Worm (Caenorhabditis elegans): ENCODE measurements around the gene B0001.5.
A peak's percentile ranks its signal among the peaks of the same experiment; 100 is the strongest.

Gene B0001.5

ce11 chrIV:12096479-12096878, 46.7 kb downstream of the B0001.5 start, which contains the start of gene mon-2:
Gene mon-2 (plus strand): TSS chrIV:12096779.
- TF ChIP-seq nhr-23 (tag; optimal IDR thresholded peaks at IDR 0.05) (no peak), sem-4 (tag; optimal IDR thresholded peaks at IDR 0.05) (no peak), ceh-82 (tag; optimal IDR thresholded peaks at IDR 0.05) (no peak), elt-3 (tag; optimal IDR thresholded peaks at IDR 0.05) (no peak)

ce11 chrIV:12093819-12094218, 49.3 kb downstream of the B0001.5 start, which contains the start of gene F11A10.5:
Gene F11A10.5 (plus strand): TSS chrIV:12094119.
- TF ChIP-seq nhr-129 (tag; optimal IDR thresholded peaks at IDR 0.05) (peak; percentile 46), unc-39 (tag; optimal IDR thresholded peaks at IDR 0.05) (no peak), crh-2 (tag; optimal IDR thresholded peaks at IDR 0.05) (peak; percentile 13)

- TF ChIP-seq lsy-2 (tag; optimal IDR thresholded peaks at IDR 0.05) (peak in 1 of 2 experiments; percentile 72), unc-55 (GFP tag; optimal IDR thresholded peaks at IDR 0.05) (peak; percentile 20), nhr-10 (tag; optimal IDR thresholded peaks at IDR 0.05) (no peak)
Measured at ce11 chrIV:12093384-12093783, 49.7 kb downstream of the B0001.5 start, which contains the start of gene cpsf-4. Gene cpsf-4 (minus strand): TSS chrIV:12093445.

ce11 chrIV:12092113-12092512, 51.0 kb downstream of the B0001.5 start, which contains the start of gene mig-32:
Gene mig-32 (minus strand): TSS chrIV:12092213.
- TF ChIP-seq nhr-237 (tag; optimal IDR thresholded peaks at IDR 0.05) (no peak), nhr-25 (tag; optimal IDR thresholded peaks at IDR 0.05) (no peak), ztf-4 (tag; optimal IDR thresholded peaks at IDR 0.05) (no peak)

Measured in whole organism, L2 larva.